Fruit fly (Drosophila melanogaster): ENCODE measurements around the gene Itpr.
A peak's percentile ranks its signal among the peaks of the same experiment; 100 is the strongest.

The Itpr gene

DNA sequence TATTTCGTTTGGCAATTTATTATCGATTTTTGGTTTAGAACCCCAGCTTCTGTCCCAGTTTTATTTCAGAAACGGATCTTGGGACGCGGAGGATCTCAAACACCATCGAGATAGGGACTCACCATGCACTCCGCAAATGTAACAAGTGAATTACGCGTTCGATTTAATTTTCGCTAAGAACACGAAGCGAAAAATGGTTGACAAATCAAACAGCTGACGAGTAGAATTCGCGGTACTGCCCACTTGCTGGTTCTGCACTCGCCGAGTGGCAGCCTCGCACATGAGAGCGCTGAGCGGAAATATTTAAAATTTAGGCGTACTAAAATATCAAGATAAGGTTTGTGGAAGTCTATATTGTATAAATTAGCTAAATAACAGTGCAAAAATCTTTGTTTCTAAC lies 46.5 kb downstream of the Itpr start, which contains the start of gene Pi4KIIalpha (continued):
- TF ChIP-seq nmo (GFP tag; optimal IDR thresholded peaks at IDR 0.05) (no peak), tx (GFP tag; optimal IDR thresholded peaks at IDR 0.05) (no peak), Sry-δ (GFP tag; optimal IDR thresholded peaks at IDR 0.05) (peak; percentile 12), CG2116 (GFP tag; optimal IDR thresholded peaks at IDR 0.05) (peak; percentile 21), pho (GFP tag; optimal IDR thresholded peaks at IDR 0.05) (no peak), disco-r (GFP tag; optimal IDR thresholded peaks at IDR 0.05) (peak; percentile 23), E2f1 (GFP tag; IDR thresholded peaks at IDR 0.05) (no peak), CG2678 (tag; optimal IDR thresholded peaks at IDR 0.05) (no peak), CG17361 (GFP tag; IDR thresholded peaks at IDR 0.05) (no peak), NFAT (GFP tag; IDR thresholded peaks at IDR 0.05) (no peak), CG11247 (GFP tag; IDR thresholded peaks at IDR 0.05) (no peak), ash1 (GFP tag; optimal IDR thresholded peaks at IDR 0.05) (no peak), CG9817 (tag; optimal IDR thresholded peaks at IDR 0.05) (no peak), crol (GFP tag; IDR thresholded peaks at IDR 0.05) (0 out of 2 replicates have a peak, but pooled peaks have one; percentile 1), CG4617 (GFP tag; optimal IDR thresholded peaks at IDR 0.05; ENCODE audit: borderline replicate concordance) (peak; percentile 47), knrl (GFP tag; IDR thresholded peaks at IDR 0.05; ENCODE audit: partially characterized antibody) (no peak), pita (GFP tag; optimal IDR thresholded peaks at IDR 0.05) (no peak), pzg (GFP tag; optimal IDR thresholded peaks at IDR 0.05) (peak; percentile 69), amos (GFP tag; IDR thresholded peaks at IDR 0.05; ENCODE audit: partially characterized antibody) (peak; percentile 25; the same call in 1 of the 2 replicates), Hsf (GFP tag; optimal IDR thresholded peaks at IDR 0.05) (no peak), MESR4 (GFP tag; optimal IDR thresholded peaks at IDR 0.05) (peak; percentile 66), CG1792 (GFP tag; optimal IDR thresholded peaks at IDR 0.05) (no peak), Sry-β (GFP tag; optimal IDR thresholded peaks at IDR 0.05) (peak; percentile 32), MBD-R2 (GFP tag; IDR thresholded peaks at IDR 0.05) (peak; percentile 84), Myb (GFP tag; optimal IDR thresholded peaks at IDR 0.05) (peak; percentile 10), trem (tag; optimal IDR thresholded peaks at IDR 0.05) (peak; percentile 99), HmgZ (tag; optimal IDR thresholded peaks at IDR 0.05) (peak; percentile 16), CG3065 (GFP tag; optimal IDR thresholded peaks at IDR 0.05) (no peak), CG16779 (GFP tag; IDR thresholded peaks at IDR 0.05) (no peak), Adf1 (GFP tag; IDR thresholded peaks at IDR 0.05) (no peak), az2 (GFP tag; optimal IDR thresholded peaks at IDR 0.05) (no peak), CG12155 (GFP tag; optimal IDR thresholded peaks at IDR 0.05) (peak; percentile 82), CG3281 (GFP tag; optimal IDR thresholded peaks at IDR 0.05) (peak; percentile 66), BEAF-32 (GFP tag; optimal IDR thresholded peaks at IDR 0.05) (peak; percentile 28), Opbp (GFP tag; IDR thresholded peaks at IDR 0.05; ENCODE audit: partially characterized antibody) (peak; percentile 19; the same call in 1 of the 3 replicates), Dref (GFP tag; IDR thresholded peaks at IDR 0.05) (peak; percentile 59), rib (GFP tag; IDR thresholded peaks at IDR 0.05) (peak; percentile 80), Med (GFP tag) (no peak), crp (GFP tag; optimal IDR thresholded peaks at IDR 0.05) (peak; percentile 79 to 94), Dp (GFP tag; optimal IDR thresholded peaks at IDR 0.05) (peak; percentile 89), phol (tag; optimal IDR thresholded peaks at IDR 0.05) (peak; percentile 69), YL-1 (GFP tag; optimal IDR thresholded peaks at IDR 0.05) (peak; percentile 14), CG12299 (tag; optimal IDR thresholded peaks at IDR 0.05) (no peak), Atf6 (GFP tag; IDR thresholded peaks at IDR 0.05) (no peak), CG18262 (tag; optimal IDR thresholded peaks at IDR 0.05) (no peak), CG13287 (GFP tag; IDR thresholded peaks at IDR 0.05; ENCODE audit: partially characterized antibody) (peak; percentile 54), Oli (tag; optimal IDR thresholded peaks at IDR 0.05) (no peak)
